Fruit fly (Drosophila melanogaster): ENCODE data around the gene Tspo.
A peak's percentile ranks its signal among the peaks of the same experiment; 100 is the strongest.

The Tspo gene

DNA sequence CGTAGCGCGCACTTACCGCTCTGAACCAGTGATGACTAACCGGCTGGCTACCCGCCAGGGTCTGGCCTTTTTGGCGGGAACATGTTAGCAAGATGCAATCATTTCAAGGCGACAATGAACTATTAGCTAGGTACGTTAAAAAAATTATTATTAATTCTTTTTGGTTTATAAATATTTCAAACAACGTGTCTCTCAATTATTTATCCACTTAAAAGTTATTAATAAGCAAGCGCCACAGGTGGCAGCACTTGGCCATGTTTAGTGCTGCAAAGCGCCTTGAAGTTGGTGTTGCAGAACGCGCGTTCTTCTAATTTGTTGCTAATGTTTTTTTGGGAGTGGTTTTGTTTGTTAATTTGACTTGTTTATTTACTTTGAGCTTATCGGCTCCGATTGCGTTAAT is 14.8 kb downstream of the Tspo start, which contains the start of the genes Ipk2 and cold (continued):
- TF ChIP-seq nmo (GFP tag; optimal IDR thresholded peaks at IDR 0.05) (peak; percentile 90), nau (GFP tag; optimal IDR thresholded peaks at IDR 0.05) (no peak), CG3407 (GFP tag; optimal IDR thresholded peaks at IDR 0.05) (peak; percentile 67), CG8281 (tag; optimal IDR thresholded peaks at IDR 0.05) (peak; percentile 34), fd3F (GFP tag; optimal IDR thresholded peaks at IDR 0.05) (peak; percentile 69), H2.0 (GFP tag; IDR thresholded peaks at IDR 0.05) (peak; percentile 59), CG34224 (GFP tag; IDR thresholded peaks at IDR 0.05; ENCODE audit: partially characterized antibody) (0 out of 3 replicates have a peak, but pooled peaks have one; percentile 22), fd102C (GFP tag; optimal IDR thresholded peaks at IDR 0.05) (peak; percentile 42), Taf1 (GFP tag; IDR thresholded peaks at IDR 0.05) (peak; percentile 56; the same call in 1 of the 2 replicates), gsb-n (tag; optimal IDR thresholded peaks at IDR 0.05) (no peak), CG17802 (tag; optimal IDR thresholded peaks at IDR 0.05) (peak; percentile 53), Dad (GFP tag; optimal IDR thresholded peaks at IDR 0.05) (peak; percentile 64), MBD-R2 (GFP tag; IDR thresholded peaks at IDR 0.05) (peak; percentile 97), CG10147 (GFP tag; optimal IDR thresholded peaks at IDR 0.05) (peak; percentile 74), Dfd (GFP tag; optimal IDR thresholded peaks at IDR 0.05) (no peak), Nf-YB (GFP tag; optimal IDR thresholded peaks at IDR 0.05) (peak; percentile 64), CG2678 (tag; optimal IDR thresholded peaks at IDR 0.05) (no peak), B-H1 (GFP tag; IDR thresholded peaks at IDR 0.05) (peak; percentile 56), D (optimal IDR thresholded peaks at IDR 0.05) (no peak), D (GFP tag; optimal IDR thresholded peaks at IDR 0.05) (peak; percentile 50), CG17361 (GFP tag; IDR thresholded peaks at IDR 0.05) (peak; percentile 87), CG10267 (tag; optimal IDR thresholded peaks at IDR 0.05) (peak; percentile 99), CG1602 (GFP tag; optimal IDR thresholded peaks at IDR 0.05) (peak; percentile 72), nom (GFP tag; optimal IDR thresholded peaks at IDR 0.05) (peak; percentile 70), HLH4C (GFP tag; IDR thresholded peaks at IDR 0.05; ENCODE audit: partially characterized antibody) (no peak; the same call in 2 of the 3 replicates), Bdp1 (GFP tag; optimal IDR thresholded peaks at IDR 0.05) (peak; percentile 79), Sox100B (GFP tag; optimal IDR thresholded peaks at IDR 0.05) (no peak), HHEX (GFP tag; optimal IDR thresholded peaks at IDR 0.05) (peak; percentile 84), CG12744 (GFP tag; optimal IDR thresholded peaks at IDR 0.05) (peak; percentile 88), Spps (tag; optimal IDR thresholded peaks at IDR 0.05) (peak; percentile 29), CG13296 (GFP tag; optimal IDR thresholded peaks at IDR 0.05) (peak; percentile 79), CG3163 (GFP tag; optimal IDR thresholded peaks at IDR 0.05) (peak; percentile 55), CG7987 (GFP tag; optimal IDR thresholded peaks at IDR 0.05) (peak; percentile 76), tgo (GFP tag; IDR thresholded peaks at IDR 0.05) (peak; percentile 58), tup (GFP tag; optimal IDR thresholded peaks at IDR 0.05) (peak; percentile 88), tll (GFP tag; optimal IDR thresholded peaks at IDR 0.05) (peak; percentile 12 to 46), fu2 (GFP tag; optimal IDR thresholded peaks at IDR 0.05) (peak; percentile 79), jumu (GFP tag; optimal IDR thresholded peaks at IDR 0.05) (peak; percentile 79), Ets65A (GFP tag) (peak; percentile 99), tx (GFP tag; optimal IDR thresholded peaks at IDR 0.05) (peak; percentile 75), sim (GFP tag; IDR thresholded peaks at IDR 0.05) (no peak), Kr (GFP tag; optimal IDR thresholded peaks at IDR 0.05) (no peak), cas (GFP tag; IDR thresholded peaks at IDR 0.05) (0 out of 2 replicates have a peak, but pooled peaks have one; percentile 42), pfk (GFP tag; optimal IDR thresholded peaks at IDR 0.05) (no peak), BtbVII (GFP tag; optimal IDR thresholded peaks at IDR 0.05) (peak; percentile 67), Usf (GFP tag; optimal IDR thresholded peaks at IDR 0.05) (peak; percentile 65), E2f2 (GFP tag; IDR thresholded peaks at IDR 0.05) (peak; percentile 78), CG1233 (GFP tag; optimal IDR thresholded peaks at IDR 0.05) (peak; percentile 77), esg (GFP tag; conservative IDR thresholded peaks at IDR 0.05) (peak; percentile 49), vnd (GFP tag; IDR thresholded peaks at IDR 0.05; ENCODE audit: partially characterized antibody) (no peak)
